Worm (Caenorhabditis elegans) whole organism, L1 larva: ENCODE data around the gene aptf-2.

ENCODE experiments used
- F16B12.6 ChIP-seq: fragments of 150-350 bp; optimal IDR thresholded peaks from 2 replicates; lab custom pipeline; 2014; ENCODE audit warnings: missing biosample characterization, missing genetic modification characterization
- aly-2 ChIP-seq: fragments of 150-350 bp; optimal IDR thresholded peaks from 2 replicates; lab custom pipeline; 2014; ENCODE audit warnings: missing biosample characterization, missing genetic modification characterization
- ceh-63 ChIP-seq: fragments of 200-800 bp; sonication (Bioruptor generic); optimal IDR thresholded peaks from 2 replicates; lab custom pipeline; 2018; ENCODE audit warnings: mild to moderate bottlenecking, missing genetic modification characterization, missing compliant biosample characterization
- ceh-90 ChIP-seq: sonication (generic microtip); optimal IDR thresholded peaks from 2 replicates; lab custom pipeline; 2016; ENCODE audit warnings: missing genetic modification characterization, missing compliant biosample characterization
- dpl-1 ChIP-seq, 3 experiments: fragments of 150-350 bp in 2 of 3; sonication (generic microtip) in 1 of 3; optimal IDR thresholded peaks; 2 replicates each; lab custom pipeline; 2014 to 2017; ENCODE audit warnings: missing biosample characterization in 3 of 3, missing genetic modification characterization in 3 of 3, missing genetic modification reagents in 3 of 3
- efl-1 ChIP-seq, 4 experiments: fragments of 150-350 bp; optimal IDR thresholded peaks in 3 of 4; peaks in 1 of 4; 1 replicate in 1 of 4; 2 replicates in 3 of 4; lab custom pipeline; 2014; ENCODE audit warnings: missing biosample characterization in 2 of 4, missing genetic modification characterization in 2 of 4, missing genetic modification reagents in 2 of 4
- efl-3 ChIP-seq: fragments of 200-800 bp; sonication (Bioruptor generic); optimal IDR thresholded peaks from 2 replicates; lab custom pipeline; 2018; ENCODE audit warnings: mild to moderate bottlenecking, missing genetic modification characterization, missing compliant biosample characterization
- egl-13 ChIP-seq: sonication (generic microtip); optimal IDR thresholded peaks from 2 replicates; lab custom pipeline; 2016; ENCODE audit warnings: missing genotype, missing genetic modification reagents, missing genetic modification characterization, missing compliant biosample characterization
- elt-2 ChIP-seq: sonication (generic microtip); optimal IDR thresholded peaks from 2 replicates; lab custom pipeline; 2016; ENCODE audit warnings: missing genetic modification characterization, mild to moderate bottlenecking, inconsistent platforms, missing compliant biosample characterization, missing genetic modification reagents
- elt-3 ChIP-seq, 6 experiments: fragments of 150-350 bp in 1 of 6; sonication (generic microtip); optimal IDR thresholded peaks; 2 replicates each; lab custom pipeline; 2017 to 2018; ENCODE audit warnings: missing biosample characterization in 6 of 6, missing genetic modification characterization in 6 of 6, inconsistent platforms in 1 of 6
- fkh-8 ChIP-seq: sonication (generic microtip); optimal IDR thresholded peaks from 2 replicates; lab custom pipeline; 2016; ENCODE audit warnings: mild to moderate bottlenecking, missing genetic modification characterization, missing compliant biosample characterization
- fos-1 ChIP-seq: fragments of 150-350 bp; optimal IDR thresholded peaks from 2 replicates; lab custom pipeline; 2014; ENCODE audit warnings: missing biosample characterization, missing genetic modification characterization
- grh-1 ChIP-seq: fragments of 200-800 bp; sonication (Bioruptor generic); IDR thresholded peaks from 2 replicates; pipeline ENCODE4 v1.3.6; 2022; ENCODE audit warnings: missing genetic modification reagents, missing genetic modification characterization, missing compliant biosample characterization
- hlh-17 ChIP-seq: fragments of 200-800 bp; sonication (Bioruptor generic); optimal IDR thresholded peaks from 2 replicates; lab custom pipeline; 2018; ENCODE audit warnings: missing genetic modification characterization, mild to moderate bottlenecking, missing compliant biosample characterization, moderate library complexity, borderline replicate concordance
- hlh-4 ChIP-seq: sonication (generic microtip); optimal IDR thresholded peaks from 2 replicates; lab custom pipeline; 2016; ENCODE audit warnings: mild to moderate bottlenecking, missing genetic modification characterization, missing compliant biosample characterization
- hpl-2 ChIP-seq: fragments of 150-350 bp; optimal IDR thresholded peaks from 2 replicates; lab custom pipeline; 2014; ENCODE audit warnings: missing biosample characterization, missing genetic modification reagents, missing genetic modification characterization
- irx-1 ChIP-seq: sonication (generic microtip); optimal IDR thresholded peaks from 2 replicates; lab custom pipeline; 2016; ENCODE audit warnings: missing genetic modification characterization, missing compliant biosample characterization
- isw-1 ChIP-seq: fragments of 200-800 bp; sonication (Bioruptor generic); IDR thresholded peaks from 2 replicates; pipeline ENCODE4 v1.3.6; 2022; ENCODE audit warnings: missing genetic modification characterization, missing compliant biosample characterization
- lin-15B ChIP-seq: fragments of 150-350 bp; sonication (generic microtip); optimal IDR thresholded peaks from 3 replicates; lab custom pipeline; 2014; ENCODE audit warnings: missing biosample characterization, missing genetic modification characterization
- lir-3 ChIP-seq: sonication (generic microtip); optimal IDR thresholded peaks from 2 replicates; lab custom pipeline; 2016; ENCODE audit warnings: mild to moderate bottlenecking, missing genetic modification characterization, moderate library complexity, missing compliant biosample characterization; ENCODE audit not compliant: poor library complexity
- mdl-1 ChIP-seq, 2 experiments: fragments of 150-350 bp; optimal IDR thresholded peaks; 2 replicates each; lab custom pipeline; 2014 to 2017; ENCODE audit warnings: missing biosample characterization in 2 of 2, missing genetic modification characterization in 2 of 2, inconsistent platforms in 1 of 2
- mef-2 ChIP-seq: fragments of 150-350 bp; optimal IDR thresholded peaks from 2 replicates; lab custom pipeline; 2014; ENCODE audit warnings: missing biosample characterization, missing genetic modification characterization
- nhr-12 ChIP-seq: sonication (generic microtip); optimal IDR thresholded peaks from 2 replicates; lab custom pipeline; 2017; ENCODE audit warnings: missing biosample characterization, missing genetic modification characterization
- nhr-77 ChIP-seq: fragments of 150-350 bp; optimal IDR thresholded peaks from 2 replicates; lab custom pipeline; 2014; ENCODE audit warnings: missing biosample characterization, missing genetic modification characterization
- pax-3 ChIP-seq: fragments of 200-800 bp; sonication (Bioruptor generic); optimal IDR thresholded peaks from 2 replicates; lab custom pipeline; 2018; ENCODE audit warnings: mild to moderate bottlenecking, missing genetic modification characterization, moderate library complexity, missing compliant biosample characterization
- skn-1 ChIP-seq: fragments of 150-350 bp; optimal IDR thresholded peaks from 2 replicates; lab custom pipeline; 2014; ENCODE audit warnings: missing biosample characterization, missing genetic modification characterization
- sox-4 ChIP-seq: sonication (generic microtip); optimal IDR thresholded peaks from 2 replicates; lab custom pipeline; 2016; ENCODE audit warnings: missing genetic modification characterization, missing compliant biosample characterization
- sptf-1 ChIP-seq: fragments of 150-350 bp; optimal IDR thresholded peaks from 2 replicates; lab custom pipeline; 2014; ENCODE audit warnings: missing biosample characterization, missing genetic modification characterization
- sup-37 ChIP-seq: fragments of 200-800 bp; sonication (Bioruptor generic); optimal IDR thresholded peaks from 2 replicates; lab custom pipeline; 2018; ENCODE audit warnings: mild to moderate bottlenecking, missing genetic modification characterization, missing compliant biosample characterization
- unc-86 ChIP-seq: sonication (generic microtip); optimal IDR thresholded peaks from 2 replicates; lab custom pipeline; 2016; ENCODE audit warnings: missing genetic modification characterization, missing compliant biosample characterization
- xbp-1 ChIP-seq: sonication (generic microtip); optimal IDR thresholded peaks from 2 replicates; lab custom pipeline; 2016; ENCODE audit warnings: missing genetic modification characterization, missing compliant biosample characterization
- zag-1 ChIP-seq: fragments of 150-350 bp; optimal IDR thresholded peaks from 2 replicates; lab custom pipeline; 2014; ENCODE audit warnings: missing biosample characterization, missing genetic modification characterization
- ztf-11 ChIP-seq, 2 experiments: sonication (generic microtip); optimal IDR thresholded peaks; 2 replicates each; lab custom pipeline; 2016 to 2017; ENCODE audit warnings: missing genetic modification characterization in 2 of 2, missing biosample characterization in 1 of 2, missing compliant biosample characterization in 1 of 2
- ztf-4 ChIP-seq: fragments of 150-350 bp; optimal IDR thresholded peaks from 2 replicates; lab custom pipeline; 2014; ENCODE audit warnings: missing biosample characterization, missing genetic modification characterization

Gene aptf-2

DNA sequence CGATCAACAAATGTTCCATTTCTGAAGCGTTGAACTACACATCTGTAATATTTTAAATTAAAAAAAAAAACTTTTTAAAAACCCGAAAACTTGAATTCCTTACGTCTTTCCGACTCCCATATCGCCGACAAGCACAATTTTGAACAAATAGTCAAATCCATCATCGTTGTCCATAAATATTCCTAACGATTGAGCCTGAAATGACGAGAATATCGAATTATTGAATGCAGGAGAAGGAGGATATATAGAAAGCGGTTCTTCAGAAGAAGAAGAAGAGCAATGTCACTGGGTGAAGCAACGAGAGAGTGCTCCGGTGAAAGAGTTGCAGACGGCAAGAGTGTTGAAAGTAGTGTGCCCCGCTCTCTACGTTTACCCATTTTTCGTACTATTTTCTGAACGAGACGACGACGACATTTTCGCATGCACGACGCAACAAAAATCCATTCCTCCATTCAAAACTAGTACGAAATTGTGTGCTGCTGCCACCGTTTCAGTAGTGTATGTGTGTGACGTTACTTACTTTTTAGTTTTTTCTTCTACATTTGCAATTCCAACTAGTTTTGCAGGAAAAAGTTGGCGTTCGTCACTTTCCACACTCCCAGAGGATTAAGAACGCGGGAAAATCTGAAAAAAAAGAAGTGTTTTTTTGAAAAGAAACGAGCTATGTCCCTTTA lies 32.0 kb downstream of the aptf-2 start, which contains the start of gene rab-19 (continued):
- no peak for TF ChIP-seq fos-1
- TF ChIP-seq efl-3 (GFP tag; lab: Kevin White, UChicago): no peak

- no peak for TF ChIP-seq elt-3 (tag; optimal IDR thresholded peaks at IDR 0.05; lab: Kevin White, UChicago)
- no peak for TF ChIP-seq ztf-11 (tag; optimal IDR thresholded peaks at IDR 0.05; lab: Kevin White, UChicago)
These were observed 34.0 kb downstream of the aptf-2 start, which contains the start of gene emc-3 for ce11 chrIV:13381823-13382222. emc-3 (minus strand) TSS chrIV:13381923.

DNA sequence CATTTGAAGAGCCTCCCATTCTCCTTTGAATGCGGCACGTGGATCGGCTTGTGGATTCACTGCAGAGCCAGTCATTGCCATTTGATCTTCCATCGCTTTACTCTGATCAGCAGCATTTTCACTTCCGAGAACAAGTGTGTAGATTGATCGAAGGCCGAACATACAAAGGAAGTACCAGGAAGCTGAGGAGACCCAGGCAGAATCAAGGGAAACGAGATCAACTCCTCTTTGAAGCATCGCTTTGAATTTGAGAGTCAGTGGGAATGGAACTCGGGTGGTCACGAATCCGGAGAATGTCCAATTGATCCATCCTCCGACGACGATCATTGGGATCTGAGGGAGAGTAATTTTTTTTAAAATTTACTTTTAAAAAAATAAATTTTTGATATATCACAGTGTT lies 35.3 kb downstream of the aptf-2 start:
- no peak for TF ChIP-seq efl-1 (optimal IDR thresholded peaks at IDR 0.05; lab: Kevin White, UChicago)
- TF ChIP-seq efl-1 (GFP tag; optimal IDR thresholded peaks at IDR 0.05 in 1 of 2; lab: Kevin White, UChicago): peak in 1 of 2 experiments; percentile 58
- TF ChIP-seq xbp-1 (tag; lab: Kevin White, UChicago): no peak

- TF ChIP-seq sox-4 (no peak), hlh-17 (GFP tag; lab: Kevin White, UChicago) (no peak), nhr-12 (tag; lab: Kevin White, UChicago) (no peak), mdl-1 (tag; optimal IDR thresholded peaks at IDR 0.05; lab: Kevin White, UChicago) (no peak), lir-3 (tag; lab: Kevin White, UChicago) (no peak), dpl-1 (GFP tag; optimal IDR thresholded peaks at IDR 0.05; lab: Kevin White, UChicago) (no peak), isw-1 (no peak), irx-1 (tag; lab: Kevin White, UChicago) (no peak), lin-15B (tag; lab: Kevin White, UChicago) (no peak), pax-3 (tag; lab: Kevin White, UChicago) (no peak), ceh-63 (GFP tag; lab: Kevin White, UChicago) (no peak), egl-13 (tag; lab: Kevin White, UChicago) (no peak), mef-2 (tag; lab: Kevin White, UChicago) (no peak), F16B12.6 (tag; lab: Kevin White, UChicago) (no peak), ceh-90 (tag; lab: Kevin White, UChicago) (no peak), zag-1 (no peak), unc-86 (no peak), efl-3 (GFP tag; lab: Kevin White, UChicago) (no peak), sup-37 (GFP tag; lab: Kevin White, UChicago) (no peak)
- TF ChIP-seq, all 84 proteins: peak for 0
These were observed 38.1 kb downstream of the aptf-2 start, which contains the start of gene mau-8 for ce11 chrIV:13377716-13378115. mau-8 (plus strand) TSS chrIV:13378016.

DNA sequence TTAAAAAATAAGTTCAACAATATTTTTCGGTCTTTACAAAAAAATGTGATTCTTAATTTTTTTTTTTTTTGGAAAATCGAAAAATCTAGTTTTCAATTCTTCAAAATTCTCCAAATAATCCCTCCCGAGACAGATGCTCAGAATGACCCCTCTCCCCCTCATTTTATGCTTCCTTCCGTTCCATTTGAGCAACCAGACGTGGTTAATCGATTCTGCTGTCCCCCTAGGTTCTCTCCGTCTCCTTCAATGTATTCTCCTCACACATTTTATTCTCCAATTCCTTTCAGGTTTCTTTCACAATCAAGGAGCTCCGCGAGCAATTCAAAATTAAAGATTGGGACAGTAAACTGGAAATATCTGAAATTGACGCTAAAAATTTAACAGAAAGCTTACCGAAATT lies 40.9 kb downstream of the aptf-2 start:
- TF ChIP-seq hpl-2 (GFP tag; lab: Kevin White, UChicago): no peak
- TF ChIP-seq sptf-1: no peak
- no peak for TF ChIP-seq ceh-90 (tag; lab: Kevin White, UChicago)
- no peak for TF ChIP-seq elt-2 (tag; lab: Kevin White, UChicago)
- TF ChIP-seq grh-1 (GFP tag; lab: Robert Waterston, UW): no peak
- no peak for TF ChIP-seq ztf-4 (tag; lab: Kevin White, UChicago)
- TF ChIP-seq xbp-1 (tag; lab: Kevin White, UChicago): no peak
- TF ChIP-seq hlh-4: no peak
- TF ChIP-seq nhr-77: no peak
- TF ChIP-seq fkh-8 (tag; lab: Kevin White, UChicago): no peak
- TF ChIP-seq aly-2: no peak
- no peak for TF ChIP-seq zag-1
- no peak for TF ChIP-seq skn-1 (tag; lab: Kevin White, UChicago)
- no peak for TF ChIP-seq dpl-1 (GFP tag; optimal IDR thresholded peaks at IDR 0.05; lab: Kevin White, UChicago)
